Fruit fly (Drosophila melanogaster): ENCODE data around the gene Cbs.
A peak's percentile ranks its signal among the peaks of the same experiment; 100 is the strongest.

Gene Cbs

DNA sequence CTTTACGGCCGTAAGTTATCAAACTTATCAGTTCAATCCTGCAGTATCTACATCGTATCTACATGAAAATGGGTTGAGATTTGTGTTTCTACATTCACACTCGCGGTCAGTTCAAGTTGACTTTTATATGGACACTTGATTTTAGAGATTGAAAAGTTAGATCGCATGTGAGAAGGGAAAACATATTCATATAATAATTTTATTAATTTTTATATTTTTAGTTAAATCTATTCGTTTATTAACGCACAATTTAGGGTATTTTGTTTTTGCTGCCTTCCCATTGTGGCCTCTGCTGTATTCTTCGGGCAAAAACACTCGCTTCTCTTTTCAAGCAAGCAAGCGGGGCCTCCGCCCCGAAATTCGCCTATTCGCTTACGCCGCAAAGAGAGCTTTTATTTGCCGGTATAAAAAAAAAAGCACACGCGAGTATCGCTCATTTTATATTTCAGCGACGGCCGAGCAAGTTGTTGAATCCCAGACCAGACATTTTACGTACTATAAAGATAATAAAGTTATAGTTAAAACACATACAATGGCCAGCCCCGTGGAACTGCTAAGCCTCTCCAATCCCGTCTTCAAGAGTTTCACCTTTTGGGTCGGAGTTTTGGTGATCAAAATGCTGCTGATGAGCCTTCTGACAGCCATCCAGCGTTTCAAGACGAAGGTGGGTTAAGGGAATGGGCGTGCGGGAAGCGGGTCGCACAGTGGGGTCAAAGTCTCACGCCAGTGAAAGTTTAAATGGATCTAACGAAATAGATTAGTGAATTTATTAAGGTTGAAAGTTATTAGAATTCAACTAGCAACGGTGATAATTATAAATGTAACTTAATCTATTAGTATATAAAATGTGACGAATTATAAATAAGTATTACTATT is 2.1 kb upstream of the Cbs start (continued):
- TF ChIP-seq fd3F (GFP tag; optimal IDR thresholded peaks at IDR 0.05) (peak; percentile 84), Dek (tag; optimal IDR thresholded peaks at IDR 0.05) (peak; percentile 90), hth (optimal IDR thresholded peaks at IDR 0.05) (no peak), schlank (tag; optimal IDR thresholded peaks at IDR 0.05) (peak; percentile 60), zen2 (GFP tag; IDR thresholded peaks at IDR 0.05; ENCODE audit: partially characterized antibody) (no peak), sisA (GFP tag; IDR thresholded peaks at IDR 0.05) (peak; percentile 87), bsh (GFP tag; optimal IDR thresholded peaks at IDR 0.05) (peak; percentile 73 to 94), CG2120 (GFP tag; optimal IDR thresholded peaks at IDR 0.05) (peak; percentile 73), CG7786 (GFP tag; optimal IDR thresholded peaks at IDR 0.05) (peak; percentile 15), CG3726 (GFP tag; IDR thresholded peaks at IDR 0.05) (0 out of 3 replicates have a peak, but pooled peaks have one; percentile 66), unpg (GFP tag; optimal IDR thresholded peaks at IDR 0.05) (peak; percentile 96), CG11695 (GFP tag; IDR thresholded peaks at IDR 0.05) (peak; percentile 91), CG31365 (tag; optimal IDR thresholded peaks at IDR 0.05) (peak; percentile 60), usp (GFP tag; optimal IDR thresholded peaks at IDR 0.05) (no peak), HLHmδ (GFP tag; optimal IDR thresholded peaks at IDR 0.05) (no peak), CG12155 (GFP tag; optimal IDR thresholded peaks at IDR 0.05) (peak; percentile 84), gsb-n (tag; optimal IDR thresholded peaks at IDR 0.05) (peak; percentile 90), CG33213 (GFP tag; optimal IDR thresholded peaks at IDR 0.05) (no peak), BtbVII (GFP tag; optimal IDR thresholded peaks at IDR 0.05) (peak; percentile 93), HmgZ (tag; optimal IDR thresholded peaks at IDR 0.05) (peak; percentile 91), inv (GFP tag; IDR thresholded peaks at IDR 0.05; ENCODE audit: partially characterized antibody) (no peak), Ravus (GFP tag; IDR thresholded peaks at IDR 0.05) (peak; percentile 64), D19A (tag; optimal IDR thresholded peaks at IDR 0.05) (peak; percentile 89), CG32767 (GFP tag; IDR thresholded peaks at IDR 0.05) (peak; percentile 92), Bteb2 (GFP tag; optimal IDR thresholded peaks at IDR 0.05) (no peak), Optix (GFP tag; IDR thresholded peaks at IDR 0.05) (peak; percentile 82), GATAe (GFP tag; conservative IDR thresholded peaks at IDR 0.05) (peak; percentile 26; the same call in 1 of the 2 replicates), chif (GFP tag; optimal IDR thresholded peaks at IDR 0.05) (peak in 1 of 2 experiments; percentile 25), yki (optimal IDR thresholded peaks at IDR 0.05) (no peak), Jarid2 (GFP tag; optimal IDR thresholded peaks at IDR 0.05) (peak; percentile 70), Antp (GFP tag; optimal IDR thresholded peaks at IDR 0.05) (peak; percentile 1), nerfin-2 (GFP tag; IDR thresholded peaks at IDR 0.05; ENCODE audit: partially characterized antibody) (no peak), wor (GFP tag; IDR thresholded peaks at IDR 0.05) (peak; percentile 80), CG7928 (GFP tag; optimal IDR thresholded peaks at IDR 0.05) (peak; percentile 56), CG17186 (GFP tag; optimal IDR thresholded peaks at IDR 0.05) (peak; percentile 46), CG6683 (GFP tag; optimal IDR thresholded peaks at IDR 0.05) (peak; percentile 83), sna (GFP tag; IDR thresholded peaks at IDR 0.05; ENCODE audit: partially characterized antibody) (0 out of 2 replicates have a peak, but pooled peaks have one; percentile 13), CG34422 (GFP tag; IDR thresholded peaks at IDR 0.05) (peak; percentile 88), Elba2 (GFP tag; optimal IDR thresholded peaks at IDR 0.05) (no peak), Gug (GFP tag; IDR thresholded peaks at IDR 0.05) (peak; percentile 72; the same call in 3 of the 4 replicates), CG1647 (GFP tag; optimal IDR thresholded peaks at IDR 0.05) (no peak), CG8089 (GFP tag; optimal IDR thresholded peaks at IDR 0.05) (no peak), br (optimal IDR thresholded peaks at IDR 0.05) (no peak), bbx (GFP tag; IDR thresholded peaks at IDR 0.05; ENCODE audit: partially characterized antibody) (no peak), wdn (GFP tag; IDR thresholded peaks at IDR 0.05) (peak; percentile 74), YL-1 (GFP tag; optimal IDR thresholded peaks at IDR 0.05) (peak; percentile 59), NFAT (GFP tag; IDR thresholded peaks at IDR 0.05) (peak; percentile 76), Oli (tag; optimal IDR thresholded peaks at IDR 0.05) (peak; percentile 91), gem (tag; optimal IDR thresholded peaks at IDR 0.05) (peak; percentile 95)

Data from whole organism, embryonic.